Worm (Caenorhabditis elegans) whole organism, L2 larva: ENCODE data around the gene gst-29.

Source experiments
- F13H6.1 ChIP-seq: sonication (generic microtip); optimal IDR thresholded peaks from 2 replicates; lab custom pipeline; 2016; ENCODE audit warnings: missing genetic modification characterization, missing compliant biosample characterization
- R02D3.7 ChIP-seq: fragments of 150-350 bp; optimal IDR thresholded peaks from 2 replicates; lab custom pipeline; 2014; ENCODE audit warnings: missing biosample characterization, missing genetic modification characterization
- Y55F3AM.14 ChIP-seq: fragments of 200-800 bp; sonication (Bioruptor generic); optimal IDR thresholded peaks from 2 replicates; lab custom pipeline; 2018; ENCODE audit warnings: mild to moderate bottlenecking, missing genetic modification characterization, missing compliant biosample characterization
- alr-1 ChIP-seq: fragments of 150-350 bp; optimal IDR thresholded peaks from 2 replicates; lab custom pipeline; 2014; ENCODE audit warnings: missing biosample characterization, missing genetic modification characterization
- ama-1 ChIP-seq: fragments of 150-350 bp; optimal IDR thresholded peaks from 2 replicates; lab custom pipeline; 2018; ENCODE audit warnings: inconsistent platforms
- blmp-1 ChIP-seq: sonication (generic microtip); optimal IDR thresholded peaks from 2 replicates; lab custom pipeline; 2017; ENCODE audit warnings: missing genetic modification characterization, mild to moderate bottlenecking, missing compliant biosample characterization, antibody characterized with exemption, moderate library complexity; ENCODE audit not compliant: insufficient read depth
- ceh-16 ChIP-seq: fragments of 150-350 bp; optimal IDR thresholded peaks from 2 replicates; lab custom pipeline; 2014; ENCODE audit warnings: missing biosample characterization, missing genetic modification characterization
- ceh-82 ChIP-seq: fragments of 150-350 bp; optimal IDR thresholded peaks from 2 replicates; lab custom pipeline; 2014; ENCODE audit warnings: missing biosample characterization, missing genetic modification characterization
- dmd-4 ChIP-seq: sonication (generic microtip); optimal IDR thresholded peaks from 2 replicates; lab custom pipeline; 2017; ENCODE audit warnings: missing biosample characterization, missing genetic modification characterization
- egl-27 ChIP-seq: sonication (generic microtip); optimal IDR thresholded peaks from 3 replicates; lab custom pipeline; 2017; ENCODE audit warnings: missing biosample characterization, missing genetic modification reagents, missing genetic modification characterization
- elt-1 ChIP-seq: fragments of 150-350 bp; optimal IDR thresholded peaks from 2 replicates; lab custom pipeline; 2014; ENCODE audit warnings: missing biosample characterization, missing genetic modification characterization
- fos-1 ChIP-seq: fragments of 150-350 bp; optimal IDR thresholded peaks from 2 replicates; lab custom pipeline; 2014; ENCODE audit warnings: missing biosample characterization, missing genetic modification characterization
- lin-13 ChIP-seq: fragments of 150-350 bp; optimal IDR thresholded peaks from 2 replicates; lab custom pipeline; 2014; ENCODE audit warnings: missing biosample characterization, missing genetic modification reagents, missing genetic modification characterization
- lin-39 ChIP-seq: fragments of 150-350 bp; optimal IDR thresholded peaks from 2 replicates; lab custom pipeline; 2014; ENCODE audit warnings: missing biosample characterization, missing genetic modification reagents, missing genetic modification characterization
- mab-5 ChIP-seq: fragments of 150-350 bp; optimal IDR thresholded peaks from 2 replicates; lab custom pipeline; 2014; ENCODE audit warnings: missing biosample characterization, missing genetic modification characterization
- mdl-1 ChIP-seq, 2 experiments: fragments of 150-350 bp in 1 of 2; sonication (generic microtip) in 1 of 2; optimal IDR thresholded peaks; 2 replicates each; lab custom pipeline; 2017; ENCODE audit warnings: missing biosample characterization in 2 of 2, missing genetic modification characterization in 2 of 2
- nhr-129 ChIP-seq: fragments of 150-350 bp; optimal IDR thresholded peaks from 2 replicates; lab custom pipeline; 2014; ENCODE audit warnings: missing biosample characterization, missing genetic modification characterization
- nhr-21 ChIP-seq: fragments of 150-350 bp; optimal IDR thresholded peaks from 2 replicates; lab custom pipeline; 2014; ENCODE audit warnings: missing biosample characterization, missing genetic modification characterization
- nhr-23 ChIP-seq: fragments of 150-350 bp; optimal IDR thresholded peaks from 2 replicates; lab custom pipeline; 2014; ENCODE audit warnings: missing biosample characterization, missing genetic modification reagents, missing genetic modification characterization
- nhr-237 ChIP-seq: fragments of 150-350 bp; optimal IDR thresholded peaks from 2 replicates; lab custom pipeline; 2014; ENCODE audit warnings: missing biosample characterization, missing genetic modification characterization
- nhr-25 ChIP-seq: fragments of 150-350 bp; sonication (generic microtip); optimal IDR thresholded peaks from 3 replicates; lab custom pipeline; 2014; ENCODE audit warnings: missing biosample characterization, missing genetic modification characterization
- nhr-6 ChIP-seq: fragments of 150-350 bp; optimal IDR thresholded peaks from 2 replicates; lab custom pipeline; 2014; ENCODE audit warnings: missing biosample characterization, missing genetic modification characterization
- peb-1 ChIP-seq: fragments of 150-350 bp; optimal IDR thresholded peaks from 2 replicates; lab custom pipeline; 2014; ENCODE audit warnings: missing biosample characterization, missing genetic modification characterization
- sem-4 ChIP-seq: fragments of 150-350 bp; optimal IDR thresholded peaks from 2 replicates; lab custom pipeline; 2014; ENCODE audit warnings: missing biosample characterization, missing genetic modification reagents, missing genetic modification characterization
- sma-3 ChIP-seq: sonication (generic microtip); optimal IDR thresholded peaks from 2 replicates; lab custom pipeline; 2016; ENCODE audit warnings: missing genetic modification reagents, missing genetic modification characterization, missing compliant biosample characterization
- sma-9 ChIP-seq, 2 experiments: fragments of 150-350 bp in 1 of 2; sonication (generic microtip) in 1 of 2; optimal IDR thresholded peaks; 2 replicates each; lab custom pipeline; 2014 to 2016; ENCODE audit warnings: missing genetic modification characterization in 2 of 2, mild to moderate bottlenecking in 1 of 2, missing biosample characterization in 1 of 2, missing compliant biosample characterization in 1 of 2, missing genetic modification reagents in 1 of 2, moderate library complexity in 1 of 2
- snpc-4 ChIP-seq: fragments of 150-350 bp; optimal IDR thresholded peaks from 2 replicates; lab custom pipeline; 2014; ENCODE audit warnings: missing biosample characterization, missing genetic modification characterization
- unc-55 ChIP-seq: fragments of 150-350 bp; sonication (generic microtip); optimal IDR thresholded peaks from 3 replicates; lab custom pipeline; 2014; ENCODE audit warnings: missing biosample characterization, missing genetic modification reagents, missing genetic modification characterization
- unc-62 ChIP-seq: fragments of 150-350 bp; optimal IDR thresholded peaks from 2 replicates; lab custom pipeline; 2014; ENCODE audit warnings: missing biosample characterization, missing genetic modification reagents, missing genetic modification characterization
- ztf-11 ChIP-seq: sonication (generic microtip); optimal IDR thresholded peaks from 2 replicates; lab custom pipeline; 2017; ENCODE audit warnings: missing biosample characterization, missing genetic modification characterization

The gst-29 gene

DNA sequence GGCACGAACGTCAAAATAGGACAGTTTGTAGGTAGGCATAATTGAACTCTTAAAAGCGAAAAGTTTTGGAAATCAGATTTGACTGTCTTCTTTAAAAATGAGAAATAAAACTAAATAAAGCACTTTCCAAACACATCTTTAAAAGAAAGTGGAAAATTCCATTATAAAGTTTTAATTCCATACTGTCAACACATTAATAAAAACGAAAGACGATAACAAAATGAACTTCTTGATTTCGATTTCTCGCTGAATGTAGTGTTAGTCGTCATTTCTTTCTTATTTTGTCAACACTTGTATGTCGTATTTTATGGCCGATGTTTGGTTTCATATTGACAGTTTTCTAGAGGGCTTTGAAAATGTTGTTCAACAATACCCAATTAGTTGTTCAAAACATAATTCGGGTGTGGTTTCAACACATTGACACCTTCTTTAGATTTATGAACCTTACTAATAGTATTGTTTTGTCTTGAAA lies at the start of gene gst-29:
TSS of gene gst-29 (minus strand) at position 51 of the 472 bp plus-strand sequence.
- no peak for TF ChIP-seq nhr-237
- no peak for TF ChIP-seq ztf-11 (tag; lab: Kevin White, UChicago)
- no peak for TF ChIP-seq dmd-4 (tag; lab: Kevin White, UChicago)
- no peak for TF ChIP-seq peb-1 (tag; lab: Kevin White, UChicago)
- no peak for TF ChIP-seq ceh-82 (tag; lab: Kevin White, UChicago)
- TF ChIP-seq mab-5 (tag; lab: Kevin White, UChicago) = no peak
- TF ChIP-seq ama-1 = no peak
- TF ChIP-seq lin-39 (tag; lab: Kevin White, UChicago) = no peak
- no peak for TF ChIP-seq mdl-1 (tag; optimal IDR thresholded peaks at IDR 0.05; lab: Kevin White, UChicago)
- no peak for TF ChIP-seq alr-1 (tag; lab: Kevin White, UChicago)
- no peak for TF ChIP-seq fos-1 (tag; lab: Kevin White, UChicago)
- no peak for TF ChIP-seq nhr-21 (tag; lab: Kevin White, UChicago)
- TF ChIP-seq sem-4 = no peak
- TF ChIP-seq snpc-4 (tag; lab: Kevin White, UChicago) = no peak
- no peak for TF ChIP-seq Y55F3AM.14 (GFP tag; lab: Kevin White, UChicago)

DNA sequence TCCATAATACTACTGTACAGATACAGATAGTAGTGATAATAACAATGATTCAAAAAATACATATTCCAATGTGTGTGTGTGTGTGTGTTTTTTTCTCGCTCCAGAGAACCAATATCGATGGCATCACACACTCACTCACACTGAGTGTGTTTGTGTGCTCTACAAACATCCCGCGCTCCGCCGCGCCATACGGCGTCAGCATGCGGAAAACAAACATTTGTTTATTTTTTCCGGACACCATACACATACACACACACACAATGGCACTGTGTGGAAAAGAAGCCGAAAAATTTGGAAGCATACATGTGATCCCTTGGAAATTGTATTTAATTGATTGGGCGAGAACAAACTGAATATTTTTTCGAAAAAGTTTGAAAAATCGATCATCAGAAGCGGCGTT lies 49.4 kb upstream of the gst-29 start:
- TF ChIP-seq nhr-237 = no peak
- no peak for TF ChIP-seq fos-1 (tag; lab: Kevin White, UChicago)
- no peak for TF ChIP-seq R02D3.7 (tag; lab: Kevin White, UChicago)
- no peak for TF ChIP-seq sma-3 (GFP tag; lab: Kevin White, UChicago)
- no peak for TF ChIP-seq nhr-21 (tag; lab: Kevin White, UChicago)
- no peak for TF ChIP-seq elt-1 (tag; lab: Kevin White, UChicago)
- no peak for TF ChIP-seq peb-1 (tag; lab: Kevin White, UChicago)
- no peak for TF ChIP-seq lin-13 (GFP tag; lab: Kevin White, UChicago)
- TF ChIP-seq sem-4 = no peak
- TF ChIP-seq unc-55 (GFP tag; lab: Kevin White, UChicago) = no peak
- no peak for TF ChIP-seq nhr-129 (tag; lab: Kevin White, UChicago)
- TF ChIP-seq nhr-25 (tag; lab: Kevin White, UChicago) = no peak
- TF ChIP-seq sma-9 (GFP tag; optimal IDR thresholded peaks at IDR 0.05; lab: Kevin White, UChicago) = no peak
- no peak for TF ChIP-seq sma-9 (tag; optimal IDR thresholded peaks at IDR 0.05; lab: Kevin White, UChicago)
- TF ChIP-seq nhr-6 (tag; lab: Kevin White, UChicago) = no peak
- TF ChIP-seq, all 48 proteins: peak for 0

DNA sequence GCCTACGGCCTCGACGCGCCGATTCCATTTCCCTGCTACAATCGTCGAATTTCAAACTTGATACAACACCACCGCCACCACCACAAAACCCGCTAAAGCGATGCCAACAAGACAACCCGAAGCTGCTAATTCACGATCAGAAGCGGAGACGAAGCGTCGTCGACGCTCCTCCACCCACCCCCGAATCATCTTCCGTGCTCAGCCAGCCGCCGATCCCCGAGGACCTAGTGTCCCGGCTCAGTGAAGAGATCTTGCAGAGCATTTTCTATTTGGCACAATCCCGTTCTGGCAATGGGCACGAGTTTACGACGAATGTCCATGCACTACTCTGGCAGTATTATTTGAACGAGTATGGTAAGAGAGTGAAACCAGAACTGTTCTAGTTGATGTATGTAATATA lies 48.9 kb upstream of the gst-29 start:
- no peak for TF ChIP-seq nhr-21 (tag; lab: Kevin White, UChicago)

DNA sequence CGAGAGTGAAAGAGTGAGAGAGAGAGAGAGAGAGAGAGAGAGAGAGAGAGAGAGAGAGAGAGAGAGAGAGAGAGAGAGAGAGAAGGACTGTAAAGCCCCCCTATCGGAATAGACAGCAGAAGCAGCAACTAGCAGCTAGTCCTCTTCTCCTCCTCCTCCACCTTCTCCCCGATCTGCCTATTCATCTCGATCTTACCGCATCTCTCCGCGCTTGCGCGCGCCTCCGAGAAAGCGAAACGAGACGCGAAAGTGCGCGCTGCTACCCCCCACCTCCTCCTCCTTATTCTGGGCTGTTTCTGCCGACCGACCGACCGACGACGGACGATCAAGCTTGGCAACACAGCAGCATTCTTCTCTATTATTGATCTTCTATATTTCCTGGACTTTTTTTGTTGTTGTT lies 48.3 kb upstream of the gst-29 start:
- peak; percentile 11 for TF ChIP-seq blmp-1 (tag; lab: Kevin White, UChicago)
- no peak for TF ChIP-seq nhr-129 (tag; lab: Kevin White, UChicago)
- TF ChIP-seq, all 48 proteins: peak for 1

DNA sequence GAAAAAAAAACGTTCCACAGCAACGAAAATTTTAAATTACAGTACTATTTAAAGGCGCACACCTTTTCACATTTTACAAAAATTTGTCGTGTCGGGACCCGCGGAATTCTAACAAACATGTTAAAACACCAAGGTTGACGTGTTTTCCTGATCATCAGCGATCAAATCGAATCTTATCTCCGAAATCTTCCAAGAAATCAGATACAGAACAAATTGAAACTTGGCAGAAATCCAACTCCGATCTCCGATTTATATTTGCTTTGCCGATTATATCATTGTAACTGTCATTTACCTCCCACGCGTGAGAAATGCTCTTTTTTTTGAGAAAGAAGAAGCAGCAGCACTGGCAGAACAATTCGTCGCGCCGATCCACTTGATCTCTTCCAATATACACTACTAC lies 44.1 kb upstream of the gst-29 start:
- peak; percentile 18 for TF ChIP-seq egl-27
- peak; percentile 46 for TF ChIP-seq F13H6.1 (tag; lab: Kevin White, UChicago)
- peak; percentile 61 for TF ChIP-seq ceh-16 (tag; lab: Kevin White, UChicago)
- TF ChIP-seq elt-1 (tag; lab: Kevin White, UChicago) = peak; percentile 99
- no peak for TF ChIP-seq unc-62 (GFP tag; lab: Kevin White, UChicago)
- peak; percentile 37 for TF ChIP-seq nhr-25 (tag; lab: Kevin White, UChicago)
- TF ChIP-seq sma-9 (GFP tag; optimal IDR thresholded peaks at IDR 0.05; lab: Kevin White, UChicago) = peak; percentile 86
- no peak for TF ChIP-seq sma-9 (tag; optimal IDR thresholded peaks at IDR 0.05; lab: Kevin White, UChicago)
- peak; percentile 32 for TF ChIP-seq nhr-23 (tag; lab: Kevin White, UChicago)
- TF ChIP-seq alr-1 (tag; lab: Kevin White, UChicago) = no peak
- TF ChIP-seq blmp-1 (tag; lab: Kevin White, UChicago) = peak; percentile 16
